Worm (Caenorhabditis elegans) whole organism, L1 larva: ENCODE measurements around the gene M02B7.2.

Source experiments
- ama-1 ChIP-seq: fragments of 150-350 bp; optimal IDR thresholded peaks from 2 replicates; lab custom pipeline; 2014
- ceh-8 ChIP-seq: fragments of 200-800 bp; sonication (Bioruptor generic); optimal IDR thresholded peaks from 2 replicates; lab custom pipeline; 2018; ENCODE audit warnings: mild to moderate bottlenecking, missing genetic modification characterization, moderate library complexity, missing compliant biosample characterization
- ceh-88 ChIP-seq: fragments of 200-800 bp; sonication (Bioruptor generic); IDR thresholded peaks from 2 replicates; pipeline ENCODE4 v1.3.6; 2022; ENCODE audit warnings: missing genetic modification characterization, missing compliant biosample characterization
- ces-1 ChIP-seq: fragments of 150-350 bp; optimal IDR thresholded peaks from 2 replicates; lab custom pipeline; 2014; ENCODE audit warnings: missing biosample characterization, missing genetic modification reagents, missing genetic modification characterization
- elt-2 ChIP-seq: sonication (generic microtip); optimal IDR thresholded peaks from 2 replicates; lab custom pipeline; 2016; ENCODE audit warnings: missing genetic modification characterization, mild to moderate bottlenecking, inconsistent platforms, missing compliant biosample characterization, missing genetic modification reagents
- fkh-10 ChIP-seq: sonication (generic microtip); optimal IDR thresholded peaks from 2 replicates; lab custom pipeline; 2017; ENCODE audit warnings: missing biosample characterization, missing genetic modification reagents, missing genetic modification characterization
- hpl-2 ChIP-seq: fragments of 150-350 bp; optimal IDR thresholded peaks from 2 replicates; lab custom pipeline; 2014; ENCODE audit warnings: missing biosample characterization, missing genetic modification reagents, missing genetic modification characterization
- lin-13 ChIP-seq: fragments of 150-350 bp; optimal IDR thresholded peaks from 2 replicates; lab custom pipeline; 2014; ENCODE audit warnings: missing biosample characterization, missing genetic modification reagents, missing genetic modification characterization
- lir-3 ChIP-seq: sonication (generic microtip); optimal IDR thresholded peaks from 2 replicates; lab custom pipeline; 2016; ENCODE audit warnings: mild to moderate bottlenecking, missing genetic modification characterization, moderate library complexity, missing compliant biosample characterization; ENCODE audit not compliant: poor library complexity
- nhr-11 ChIP-seq: fragments of 150-350 bp; optimal IDR thresholded peaks from 2 replicates; lab custom pipeline; 2014; ENCODE audit warnings: missing biosample characterization, missing genetic modification characterization
- unc-62 ChIP-seq: fragments of 150-350 bp; optimal IDR thresholded peaks from 2 replicates; lab custom pipeline; 2014; ENCODE audit warnings: missing biosample characterization, missing genetic modification reagents, missing genetic modification characterization

DNA sequence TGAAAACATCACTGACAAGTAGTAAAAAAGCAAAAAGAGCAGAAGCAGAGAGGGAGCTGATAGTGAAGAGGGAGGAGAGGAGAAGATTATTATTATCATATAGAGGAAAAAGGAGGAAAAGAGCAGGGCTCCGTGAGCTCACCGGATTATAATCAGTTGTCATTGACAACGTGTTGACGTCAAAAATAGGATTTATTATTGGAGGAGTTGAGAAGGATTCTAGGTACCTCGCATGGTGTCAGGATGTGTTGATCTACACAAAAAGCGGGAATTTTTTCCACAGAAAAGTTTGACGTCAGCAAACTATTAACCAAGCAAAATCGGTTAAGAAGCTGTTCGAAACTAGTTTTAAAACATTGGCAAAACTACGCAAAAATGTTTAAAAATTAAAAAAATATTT, 29.2 kb upstream of the M02B7.2 start:
- TF ChIP-seq ama-1 (lab: Kevin White, UChicago): no peak
- TF ChIP-seq lir-3 (tag; lab: Kevin White, UChicago): no peak
- TF ChIP-seq ceh-88 (GFP tag; lab: Robert Waterston, UW): no peak
- no peak for TF ChIP-seq fkh-10
- no peak for TF ChIP-seq ces-1
- no peak for TF ChIP-seq ceh-8 (GFP tag; lab: Kevin White, UChicago)
- TF ChIP-seq elt-2 (tag; lab: Kevin White, UChicago): no peak
- TF ChIP-seq nhr-11 (tag; lab: Kevin White, UChicago): no peak
- no peak for TF ChIP-seq hpl-2 (GFP tag; lab: Kevin White, UChicago)
- TF ChIP-seq lin-13 (GFP tag; lab: Kevin White, UChicago): no peak
- TF ChIP-seq unc-62: no peak
